Worm (Caenorhabditis elegans): ENCODE results near the gene lir-1.

Gene lir-1

DNA sequence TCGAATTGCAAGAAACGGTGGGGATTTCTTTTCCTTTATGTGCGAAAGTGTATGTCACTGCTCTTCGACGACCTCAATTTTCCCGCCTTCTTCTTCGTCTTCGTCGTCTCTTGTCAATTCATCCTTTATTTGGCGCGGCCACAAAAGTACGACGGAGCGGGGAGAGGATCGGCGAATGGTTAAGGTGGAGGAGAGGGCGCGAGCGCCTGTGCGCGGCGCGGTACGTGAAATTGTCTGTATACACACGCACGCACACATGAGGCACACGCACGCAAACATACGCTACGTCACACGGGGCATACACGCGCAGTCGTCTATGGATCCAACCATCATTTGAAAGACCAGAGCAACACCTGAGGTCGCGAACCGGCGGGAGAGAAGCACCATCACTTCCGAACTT lies 36.5 kb upstream of the lir-1 start:
- TF ChIP-seq ceh-36 (tag; optimal IDR thresholded peaks at IDR 0.05) (no peak), F13C5.2 (tag; optimal IDR thresholded peaks at IDR 0.05) (no peak), tra-4 (tag; optimal IDR thresholded peaks at IDR 0.05) (no peak), hnd-1 (tag; optimal IDR thresholded peaks at IDR 0.05) (no peak), ets-7 (tag; optimal IDR thresholded peaks at IDR 0.05) (no peak), aly-1 (tag; optimal IDR thresholded peaks at IDR 0.05) (no peak), hmg-4 (GFP tag; optimal IDR thresholded peaks at IDR 0.05) (peak; percentile 14), ceh-13 (GFP tag; optimal IDR thresholded peaks at IDR 0.05) (no peak), hmbx-1 (tag; optimal IDR thresholded peaks at IDR 0.05) (no peak)

DNA sequence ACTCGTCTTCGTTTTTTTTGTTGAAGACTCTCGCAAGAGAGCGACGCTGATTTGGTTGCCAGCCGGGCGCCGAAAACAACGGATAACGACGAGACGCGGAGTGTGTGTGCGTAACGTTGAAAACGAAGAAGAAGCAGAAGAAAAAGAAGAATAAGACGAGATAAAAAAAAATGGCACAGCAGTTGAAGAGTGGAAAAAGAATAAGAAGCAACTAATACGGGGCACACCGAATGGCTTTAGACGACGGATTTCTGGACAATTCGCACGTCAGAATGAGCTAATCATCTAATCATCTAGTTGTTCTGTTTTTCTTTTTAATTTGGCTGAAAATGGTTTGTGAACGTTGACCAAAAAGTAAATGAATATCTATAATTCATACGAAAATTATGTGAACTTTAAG lies 34.9 kb upstream of the lir-1 start:
- no peak for TF ChIP-seq F13C5.2 (tag; optimal IDR thresholded peaks at IDR 0.05)
- no peak for TF ChIP-seq pes-1 (GFP tag; IDR thresholded peaks at IDR 0.05)
- TF ChIP-seq B0310.2 (tag; optimal IDR thresholded peaks at IDR 0.05): no peak
- no peak for TF ChIP-seq ets-7 (tag; optimal IDR thresholded peaks at IDR 0.05)
- TF ChIP-seq ceh-36 (tag; optimal IDR thresholded peaks at IDR 0.05): no peak
- no peak for TF ChIP-seq tbx-11 (GFP tag; IDR thresholded peaks at IDR 0.05)
- no peak for TF ChIP-seq tra-4 (tag; optimal IDR thresholded peaks at IDR 0.05)
- no peak for TF ChIP-seq hnd-1 (tag; optimal IDR thresholded peaks at IDR 0.05)
- TF ChIP-seq ama-1 (optimal IDR thresholded peaks at IDR 0.05): no peak
- TF ChIP-seq ceh-13 (GFP tag; optimal IDR thresholded peaks at IDR 0.05): no peak
- no peak for TF ChIP-seq aly-1 (tag; optimal IDR thresholded peaks at IDR 0.05)
- no peak for TF ChIP-seq scrt-1 (GFP tag; IDR thresholded peaks at IDR 0.05)
- no peak for TF ChIP-seq flt-1 (GFP tag; IDR thresholded peaks at IDR 0.05)
- no peak for TF ChIP-seq hmg-4 (GFP tag; optimal IDR thresholded peaks at IDR 0.05)
- no peak for TF ChIP-seq tbx-37 (GFP tag; conservative IDR thresholded peaks at IDR 0.05)
- TF ChIP-seq sea-1 (GFP tag; conservative IDR thresholded peaks at IDR 0.05): no peak
- no peak for TF ChIP-seq hmbx-1 (tag; optimal IDR thresholded peaks at IDR 0.05)

DNA sequence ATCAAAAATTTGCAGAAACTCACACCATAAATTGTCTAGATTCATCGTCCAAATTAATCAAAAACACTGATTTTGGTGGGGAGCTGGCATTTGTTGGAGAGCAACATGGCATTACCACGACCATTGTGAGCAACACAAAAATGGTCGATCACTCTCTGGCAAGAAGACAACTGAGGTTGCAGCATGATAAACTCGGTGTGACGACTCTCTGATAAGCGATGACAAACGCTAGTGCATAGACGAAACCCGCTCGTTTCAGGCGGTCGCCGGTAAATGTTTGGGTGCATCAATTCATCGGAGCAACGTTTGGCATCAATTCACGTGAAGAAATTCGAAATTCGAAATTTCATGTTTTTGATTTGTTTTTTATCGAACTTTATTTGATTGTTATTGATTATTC lies 32.8 kb upstream of the lir-1 start:
- TF ChIP-seq hnd-1 (tag; optimal IDR thresholded peaks at IDR 0.05): no peak
- no peak for TF ChIP-seq ama-1 (optimal IDR thresholded peaks at IDR 0.05)
- no peak for TF ChIP-seq tbx-37 (GFP tag; conservative IDR thresholded peaks at IDR 0.05)
- TF ChIP-seq tbx-11 (GFP tag; IDR thresholded peaks at IDR 0.05): no peak
- no peak for TF ChIP-seq flt-1 (GFP tag; IDR thresholded peaks at IDR 0.05)
- no peak for TF ChIP-seq sea-1 (GFP tag; conservative IDR thresholded peaks at IDR 0.05)
- TF ChIP-seq pes-1 (GFP tag; IDR thresholded peaks at IDR 0.05): no peak
- TF ChIP-seq ceh-13 (GFP tag; optimal IDR thresholded peaks at IDR 0.05): no peak
- no peak for TF ChIP-seq scrt-1 (GFP tag; IDR thresholded peaks at IDR 0.05)
- TF ChIP-seq ets-7 (tag; optimal IDR thresholded peaks at IDR 0.05): no peak
- TF ChIP-seq B0310.2 (tag; optimal IDR thresholded peaks at IDR 0.05): no peak
- TF ChIP-seq F13C5.2 (tag; optimal IDR thresholded peaks at IDR 0.05): no peak
- TF ChIP-seq hmbx-1 (tag; optimal IDR thresholded peaks at IDR 0.05): no peak
- TF ChIP-seq ceh-36 (tag; optimal IDR thresholded peaks at IDR 0.05): no peak

ce11 chrII:7640161-7640841 lies 31.5 kb upstream of the lir-1 start:
- TF ChIP-seq sea-1 (GFP tag; conservative IDR thresholded peaks at IDR 0.05) (no peak), ceh-36 (tag; optimal IDR thresholded peaks at IDR 0.05) (no peak), F13C5.2 (tag; optimal IDR thresholded peaks at IDR 0.05) (no peak), ama-1 (optimal IDR thresholded peaks at IDR 0.05) (no peak), hmbx-1 (tag; optimal IDR thresholded peaks at IDR 0.05) (no peak), aly-1 (tag; optimal IDR thresholded peaks at IDR 0.05) (no peak), pes-1 (GFP tag; IDR thresholded peaks at IDR 0.05) (no peak), tbx-37 (GFP tag; conservative IDR thresholded peaks at IDR 0.05) (no peak), scrt-1 (GFP tag; IDR thresholded peaks at IDR 0.05) (no peak), flt-1 (GFP tag; IDR thresholded peaks at IDR 0.05) (no peak), ets-7 (tag; optimal IDR thresholded peaks at IDR 0.05) (no peak), hnd-1 (tag; optimal IDR thresholded peaks at IDR 0.05) (no peak), tra-4 (tag; optimal IDR thresholded peaks at IDR 0.05) (no peak), hmg-4 (GFP tag; optimal IDR thresholded peaks at IDR 0.05) (no peak), tbx-11 (GFP tag; IDR thresholded peaks at IDR 0.05) (no peak), ceh-13 (GFP tag; optimal IDR thresholded peaks at IDR 0.05) (no peak), B0310.2 (tag; optimal IDR thresholded peaks at IDR 0.05) (no peak)

DNA sequence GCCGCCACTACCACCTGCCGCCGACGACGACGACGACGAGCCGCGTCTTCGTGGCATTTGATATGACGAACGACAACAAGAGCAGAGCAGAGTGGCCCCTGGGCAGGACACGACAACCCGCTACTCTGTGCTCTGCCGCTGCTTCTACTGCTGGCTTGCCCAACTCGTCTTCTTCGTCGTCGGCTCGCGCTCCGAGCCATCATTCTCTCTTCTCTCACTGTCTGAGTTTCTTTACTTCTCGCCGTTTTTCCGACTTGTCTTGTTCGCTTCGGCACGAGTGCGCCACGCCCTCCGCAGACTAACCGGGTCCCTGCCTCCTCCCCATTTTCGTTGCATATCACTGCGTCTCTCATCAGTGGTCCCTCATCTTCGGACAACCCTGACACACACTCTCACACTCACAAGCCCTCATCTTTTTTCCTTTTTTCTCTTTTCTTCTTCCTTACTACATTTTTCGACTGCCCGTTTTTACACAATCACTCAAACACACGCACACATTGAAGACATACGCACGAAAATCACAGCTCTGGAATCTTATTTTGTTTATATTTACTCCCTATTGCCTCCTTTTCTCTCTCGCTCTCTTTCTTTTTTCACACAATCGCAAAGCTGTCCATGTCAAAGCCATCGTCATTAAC lies 29.7 kb upstream of the lir-1 start:
- TF ChIP-seq aly-1 (tag; optimal IDR thresholded peaks at IDR 0.05) (no peak), hnd-1 (tag; optimal IDR thresholded peaks at IDR 0.05) (no peak), hmg-4 (GFP tag; optimal IDR thresholded peaks at IDR 0.05) (no peak), tbx-11 (GFP tag; IDR thresholded peaks at IDR 0.05) (no peak), B0310.2 (tag; optimal IDR thresholded peaks at IDR 0.05) (no peak), ceh-13 (GFP tag; optimal IDR thresholded peaks at IDR 0.05) (no peak), tbx-37 (GFP tag; conservative IDR thresholded peaks at IDR 0.05) (no peak), tra-4 (tag; optimal IDR thresholded peaks at IDR 0.05) (no peak), flt-1 (GFP tag; IDR thresholded peaks at IDR 0.05) (no peak), ceh-36 (tag; optimal IDR thresholded peaks at IDR 0.05) (no peak), scrt-1 (GFP tag; IDR thresholded peaks at IDR 0.05) (no peak), F13C5.2 (tag; optimal IDR thresholded peaks at IDR 0.05) (no peak), sea-1 (GFP tag; conservative IDR thresholded peaks at IDR 0.05) (no peak), pes-1 (GFP tag; IDR thresholded peaks at IDR 0.05) (no peak), hmbx-1 (tag; optimal IDR thresholded peaks at IDR 0.05) (no peak), ama-1 (optimal IDR thresholded peaks at IDR 0.05) (no peak), ets-7 (tag; optimal IDR thresholded peaks at IDR 0.05) (no peak)

DNA sequence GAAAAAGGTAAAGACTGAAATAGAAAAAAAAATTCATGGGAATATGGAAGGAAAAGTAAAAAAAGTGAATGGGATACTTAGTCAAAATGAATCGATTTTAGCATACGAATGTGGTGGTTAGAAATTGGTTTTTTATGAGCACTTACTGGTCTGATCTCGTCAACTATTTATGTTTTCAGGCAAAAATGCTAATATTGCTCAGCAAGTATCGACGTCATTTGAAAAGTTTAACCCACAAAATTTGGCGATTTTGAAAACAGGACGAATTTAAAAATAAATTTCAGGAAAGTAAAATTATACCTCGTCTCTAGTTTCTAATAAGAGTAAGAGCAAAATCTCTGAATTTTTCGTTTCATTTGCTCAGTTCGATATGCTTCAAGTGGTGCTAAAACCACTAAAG lies 28.6 kb upstream of the lir-1 start:
- no peak for TF ChIP-seq tbx-37 (GFP tag; conservative IDR thresholded peaks at IDR 0.05)
- no peak for TF ChIP-seq hnd-1 (tag; optimal IDR thresholded peaks at IDR 0.05)
- TF ChIP-seq pes-1 (GFP tag; IDR thresholded peaks at IDR 0.05): no peak
- no peak for TF ChIP-seq tbx-11 (GFP tag; IDR thresholded peaks at IDR 0.05)
- no peak for TF ChIP-seq ceh-36 (tag; optimal IDR thresholded peaks at IDR 0.05)
- no peak for TF ChIP-seq F13C5.2 (tag; optimal IDR thresholded peaks at IDR 0.05)
- no peak for TF ChIP-seq B0310.2 (tag; optimal IDR thresholded peaks at IDR 0.05)
- TF ChIP-seq hmg-4 (GFP tag; optimal IDR thresholded peaks at IDR 0.05): no peak
- no peak for TF ChIP-seq tra-4 (tag; optimal IDR thresholded peaks at IDR 0.05)
- TF ChIP-seq hmbx-1 (tag; optimal IDR thresholded peaks at IDR 0.05): no peak
- no peak for TF ChIP-seq aly-1 (tag; optimal IDR thresholded peaks at IDR 0.05)
- no peak for TF ChIP-seq ama-1 (optimal IDR thresholded peaks at IDR 0.05)
- TF ChIP-seq sea-1 (GFP tag; conservative IDR thresholded peaks at IDR 0.05): no peak
- TF ChIP-seq scrt-1 (GFP tag; IDR thresholded peaks at IDR 0.05): no peak
- TF ChIP-seq flt-1 (GFP tag; IDR thresholded peaks at IDR 0.05): no peak
- no peak for TF ChIP-seq ceh-13 (GFP tag; optimal IDR thresholded peaks at IDR 0.05)
- no peak for TF ChIP-seq ets-7 (tag; optimal IDR thresholded peaks at IDR 0.05)
